Fruit fly (Drosophila melanogaster) whole organism, embryonic: ENCODE measurements around the gene CG17010.

ENCODE experiments used
- Bteb2 ChIP-seq: fragments of 200-800 bp; sonication (Bioruptor generic); optimal IDR thresholded peaks from 2 replicates; lab custom pipeline; 2016; ENCODE audit warnings: missing biosample characterization, missing genetic modification characterization
- CG10274 ChIP-seq: fragments of 200-800 bp; sonication (Bioruptor generic); optimal IDR thresholded peaks from 3 replicates; lab custom pipeline; 2017; ENCODE audit warnings: missing biosample characterization, mild to moderate bottlenecking, missing genetic modification characterization
- CG11456 ChIP-seq: fragments of 200-800 bp; sonication (Bioruptor generic); IDR thresholded peaks from 3 replicates; pipeline ENCODE4 v1.3.6; 2022; ENCODE audit warnings: missing biosample characterization, missing genetic modification characterization
- CG11723 ChIP-seq: fragments of 200-800 bp; sonication (Bioruptor generic); optimal IDR thresholded peaks from 2 replicates; lab custom pipeline; 2017; ENCODE audit warnings: missing biosample characterization, mild to moderate bottlenecking, missing genetic modification characterization
- CG12071 ChIP-seq: fragments of 200-800 bp; sonication (Bioruptor generic); optimal IDR thresholded peaks from 3 replicates; lab custom pipeline; 2018; ENCODE audit warnings: missing biosample characterization, mild to moderate bottlenecking, missing genetic modification characterization
- CG1603 ChIP-seq: fragments of 200-800 bp; sonication (Bioruptor generic); optimal IDR thresholded peaks from 2 replicates; lab custom pipeline; 2019; ENCODE audit warnings: missing biosample characterization, mild to moderate bottlenecking, missing genetic modification characterization, moderate library complexity
- CG16815 ChIP-seq: fragments of 200-800 bp; sonication (Bioruptor generic); optimal IDR thresholded peaks from 3 replicates; lab custom pipeline; 2017; ENCODE audit warnings: missing biosample characterization, mild to moderate bottlenecking, missing genetic modification characterization
- CG18262 ChIP-seq: fragments of 200-800 bp; optimal IDR thresholded peaks from 3 replicates; lab custom pipeline; 2019; ENCODE audit warnings: missing biosample characterization, mild to moderate bottlenecking, missing genetic modification characterization, moderate library complexity
- CG31365 ChIP-seq: fragments of 200-800 bp; sonication (Bioruptor generic); optimal IDR thresholded peaks from 2 replicates; lab custom pipeline; 2018; ENCODE audit warnings: missing biosample characterization, mild to moderate bottlenecking, missing genetic modification characterization
- CG32767 ChIP-seq: fragments of 200-800 bp; sonication (Bioruptor generic); IDR thresholded peaks from 2 replicates; pipeline ENCODE4 v1.3.6; 2022; ENCODE audit warnings: missing biosample characterization, missing genetic modification characterization
- CG33557 ChIP-seq: fragments of 200-800 bp; sonication (Bioruptor generic); optimal IDR thresholded peaks from 2 replicates; lab custom pipeline; 2019; ENCODE audit warnings: missing biosample characterization, mild to moderate bottlenecking, missing genetic modification characterization, moderate library complexity
- CG3407 ChIP-seq: fragments of 200-800 bp; sonication (Bioruptor generic); optimal IDR thresholded peaks from 2 replicates; lab custom pipeline; 2018; ENCODE audit warnings: missing biosample characterization, mild to moderate bottlenecking, missing genetic modification characterization
- CG3726 ChIP-seq: fragments of 200-800 bp; sonication (Bioruptor generic); IDR thresholded peaks from 3 replicates; pipeline ENCODE4, ENCODE4 v1.3.6; 2022; ENCODE audit warnings: missing biosample characterization, missing genetic modification characterization
- CG3838 ChIP-seq: fragments of 200-800 bp; sonication (Bioruptor generic); optimal IDR thresholded peaks from 3 replicates; lab custom pipeline; 2016; ENCODE audit warnings: missing biosample characterization, missing genetic modification characterization
- CG6654 ChIP-seq: fragments of 200-800 bp; sonication (Bioruptor generic); optimal IDR thresholded peaks from 2 replicates; lab custom pipeline; 2017; ENCODE audit warnings: missing biosample characterization, mild to moderate bottlenecking, missing genetic modification characterization
- CG6813 ChIP-seq: fragments of 200-800 bp; sonication (Bioruptor generic); optimal IDR thresholded peaks from 2 replicates; lab custom pipeline; 2017; ENCODE audit warnings: missing biosample characterization, missing genetic modification characterization, mild to moderate bottlenecking, moderate library complexity, missing genetic modification reagents
- CG8388 ChIP-seq: fragments of 200-800 bp; sonication (Bioruptor generic); optimal IDR thresholded peaks from 2 replicates; lab custom pipeline; 2019; ENCODE audit warnings: missing biosample characterization, mild to moderate bottlenecking, missing genetic modification characterization, moderate library complexity
- CG8924 ChIP-seq: fragments of 200-800 bp; optimal IDR thresholded peaks from 3 replicates; lab custom pipeline; 2019; ENCODE audit warnings: missing biosample characterization, mild to moderate bottlenecking, missing genetic modification characterization, moderate library complexity
- CG8944 ChIP-seq: fragments of 200-800 bp; sonication (Bioruptor generic); optimal IDR thresholded peaks from 3 replicates; lab custom pipeline; 2016; ENCODE audit warnings: missing biosample characterization, missing genetic modification characterization
- CG9609 ChIP-seq: fragments of 200-800 bp; sonication (Bioruptor generic); optimal IDR thresholded peaks from 3 replicates; lab custom pipeline; 2016; ENCODE audit warnings: missing biosample characterization, missing genetic modification characterization
- CG9876 ChIP-seq: fragments of 200-800 bp; sonication (Bioruptor generic); optimal IDR thresholded peaks from 2 replicates; lab custom pipeline; 2016; ENCODE audit warnings: missing biosample characterization, missing genetic modification characterization
- CrebB ChIP-seq: fragments of 200-800 bp; sonication (Bioruptor generic); optimal IDR thresholded peaks from 3 replicates; lab custom pipeline; 2018; ENCODE audit warnings: missing biosample characterization, mild to moderate bottlenecking, missing genetic modification characterization
- D ChIP-seq, 2 experiments: fragments of 200-800 bp in 1 of 2; fragments of >200 bp in 1 of 2; sonication (Bioruptor generic) in 1 of 2; optimal IDR thresholded peaks; 2 replicates in 1 of 2; 3 replicates in 1 of 2; lab custom pipeline; 2017; ENCODE audit warnings: mild to moderate bottlenecking in 1 of 2, missing biosample characterization in 1 of 2, missing genetic modification characterization in 1 of 2, missing genetic modification reagents in 1 of 2
- HLHmδ ChIP-seq: fragments of 200-800 bp; sonication (Bioruptor generic); optimal IDR thresholded peaks from 2 replicates; lab custom pipeline; 2018; ENCODE audit warnings: missing biosample characterization, mild to moderate bottlenecking, missing genetic modification characterization, moderate library complexity
- Mes4 ChIP-seq: fragments of 200-800 bp; sonication (Bioruptor generic); optimal IDR thresholded peaks from 2 replicates; lab custom pipeline; 2016; ENCODE audit warnings: missing biosample characterization, missing genetic modification characterization
- NFAT ChIP-seq: fragments of 200-800 bp; sonication (Bioruptor generic); IDR thresholded peaks from 2 replicates; pipeline ENCODE4 v1.3.6; 2022; ENCODE audit warnings: missing biosample characterization, missing genetic modification characterization
- Neu2 ChIP-seq: fragments of 200-800 bp; sonication (Bioruptor generic); optimal IDR thresholded peaks from 3 replicates; lab custom pipeline; 2016; ENCODE audit warnings: missing biosample characterization, missing genetic modification characterization, borderline replicate concordance
- Poxn ChIP-seq: fragments of 200-800 bp; sonication (Bioruptor generic); IDR thresholded peaks from 2 replicates; pipeline ENCODE4 v1.3.6; 2022; ENCODE audit warnings: missing biosample characterization, missing genetic modification characterization
- Rx ChIP-seq: fragments of 200-800 bp; sonication (Bioruptor generic); IDR thresholded peaks from 2 replicates; pipeline ENCODE4 v1.3.6; 2022; ENCODE audit warnings: missing biosample characterization, missing genetic modification characterization
- Sin3A ChIP-seq: fragments of >200 bp; optimal IDR thresholded peaks from 2 replicates; lab custom pipeline; 2018
- Sry-β ChIP-seq: fragments of 200-800 bp; sonication (Bioruptor generic); optimal IDR thresholded peaks from 2 replicates; lab custom pipeline; 2018; ENCODE audit warnings: missing biosample characterization, mild to moderate bottlenecking, missing genetic modification characterization, moderate library complexity
- Stat92E ChIP-seq, 3 experiments: fragments of >200 bp in 2 of 3; fragments of 200-800 bp in 1 of 3; sonication (Bioruptor generic) in 1 of 3; optimal IDR thresholded peaks; 2 replicates each; lab custom pipeline; 2017 to 2019; ENCODE audit warnings: missing biosample characterization in 3 of 3, missing genetic modification characterization in 3 of 3, mild to moderate bottlenecking in 1 of 3, moderate library complexity in 1 of 3
- Taf1 ChIP-seq: fragments of 200-800 bp; sonication (Bioruptor generic); IDR thresholded peaks from 2 replicates; pipeline ENCODE4 v1.3.6; 2022; ENCODE audit warnings: missing biosample characterization, missing genetic modification characterization
- bsh ChIP-seq, 2 experiments: fragments of 200-800 bp; sonication (Bioruptor generic); optimal IDR thresholded peaks; 2 replicates each; lab custom pipeline; 2017 to 2018; ENCODE audit warnings: mild to moderate bottlenecking in 2 of 2, missing biosample characterization in 2 of 2, missing genetic modification characterization in 2 of 2, moderate library complexity in 1 of 2
- crol ChIP-seq: fragments of 200-800 bp; sonication (Bioruptor generic); IDR thresholded peaks from 2 replicates; pipeline ENCODE4 v1.3.6; 2022; ENCODE audit warnings: missing biosample characterization, missing genetic modification characterization
- cwo ChIP-seq: fragments of 200-800 bp; sonication (Bioruptor generic); optimal IDR thresholded peaks from 3 replicates; lab custom pipeline; 2017; ENCODE audit warnings: missing biosample characterization, missing genetic modification characterization, mild to moderate bottlenecking, moderate library complexity, missing genetic modification reagents
- dan ChIP-seq: fragments of 200-800 bp; sonication (Bioruptor generic); IDR thresholded peaks from 2 replicates; pipeline ENCODE4 v1.3.6; 2022; ENCODE audit warnings: missing biosample characterization, missing genetic modification characterization
- disco-r ChIP-seq: fragments of 200-800 bp; sonication (Bioruptor generic); optimal IDR thresholded peaks from 2 replicates; lab custom pipeline; 2016; ENCODE audit warnings: missing biosample characterization, missing genetic modification characterization
- fd3F ChIP-seq: fragments of 200-800 bp; sonication (Bioruptor generic); optimal IDR thresholded peaks from 2 replicates; lab custom pipeline; 2018; ENCODE audit warnings: missing biosample characterization, mild to moderate bottlenecking, missing genetic modification characterization, moderate library complexity
- gcm ChIP-seq: fragments of 200-800 bp; sonication (Bioruptor generic); optimal IDR thresholded peaks from 2 replicates; lab custom pipeline; 2019; ENCODE audit warnings: missing biosample characterization, mild to moderate bottlenecking, missing genetic modification characterization, moderate library complexity
- hbn ChIP-seq: fragments of 200-800 bp; sonication (Bioruptor generic); IDR thresholded peaks from 2 replicates; pipeline ENCODE4 v1.3.6; 2022; ENCODE audit warnings: missing biosample characterization, missing genetic modification characterization; ENCODE audit not compliant: partially characterized antibody
- ind ChIP-seq: fragments of 200-800 bp; sonication (Bioruptor generic); optimal IDR thresholded peaks from 3 replicates; lab custom pipeline; 2016; ENCODE audit warnings: missing biosample characterization, missing genetic modification characterization
- jigr1 ChIP-seq: fragments of 200-800 bp; sonication (Bioruptor generic); IDR thresholded peaks from 3 replicates; pipeline ENCODE4 v1.3.6; 2022; ENCODE audit warnings: missing biosample characterization, missing genetic modification characterization
- lilli ChIP-seq: fragments of 200-800 bp; sonication (Bioruptor generic); optimal IDR thresholded peaks from 3 replicates; lab custom pipeline; 2016; ENCODE audit warnings: missing biosample characterization, missing genetic modification characterization
- mam ChIP-seq: fragments of 200-800 bp; sonication (Bioruptor generic); optimal IDR thresholded peaks from 3 replicates; lab custom pipeline; 2016; ENCODE audit warnings: missing biosample characterization, missing genetic modification characterization
- pnt ChIP-seq: fragments of 200-800 bp; sonication (Bioruptor generic); optimal IDR thresholded peaks from 3 replicates; lab custom pipeline; 2016; ENCODE audit warnings: missing biosample characterization, missing genetic modification characterization
- scrt ChIP-seq: fragments of 200-800 bp; sonication (Bioruptor generic); optimal IDR thresholded peaks from 2 replicates; lab custom pipeline; 2018; ENCODE audit warnings: missing biosample characterization, mild to moderate bottlenecking, missing genetic modification characterization, moderate library complexity
- sens ChIP-seq: fragments of 200-800 bp; sonication (Bioruptor generic); peaks from one replicate; lab custom pipeline; 2016; ENCODE audit warnings: missing biosample characterization, missing genetic modification characterization
- seq ChIP-seq: fragments of 200-800 bp; sonication (Bioruptor generic); IDR thresholded peaks from 2 replicates; pipeline ENCODE4 v1.3.6; 2022; ENCODE audit warnings: missing biosample characterization, missing genetic modification characterization
- slp2 ChIP-seq: fragments of 200-800 bp; sonication (Bioruptor generic); optimal IDR thresholded peaks from 2 replicates; lab custom pipeline; 2016; ENCODE audit warnings: missing biosample characterization, missing genetic modification characterization

Gene CG17010

DNA sequence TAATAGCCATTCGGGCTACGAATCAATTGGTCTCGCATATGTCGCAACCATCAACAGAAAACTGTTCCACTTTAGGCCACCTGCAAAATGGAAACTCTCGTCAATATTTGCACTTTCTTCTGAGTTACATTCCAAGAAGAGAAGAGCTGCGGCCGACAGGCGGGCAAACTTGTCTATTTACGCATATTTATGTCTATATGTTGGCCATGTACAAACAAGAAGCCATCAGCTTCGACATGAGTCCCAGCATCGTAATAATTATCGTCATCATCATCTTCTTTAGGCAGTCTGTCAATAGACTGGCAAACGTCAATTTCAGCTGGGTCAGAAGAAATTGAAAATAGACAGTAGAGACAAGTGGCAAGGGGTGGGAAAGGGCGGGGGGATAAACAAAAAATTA is 15.5 kb downstream of the CG17010 start (continued):
- TF ChIP-seq scrt = peak; percentile 35
- TF ChIP-seq CG32767 (GFP tag; lab: Robert Waterston, UW) = peak; percentile 53; the same call in 1 of the 2 replicates
- peak in 1 of 3 experiments; percentile 12 for TF ChIP-seq Stat92E (GFP tag; optimal IDR thresholded peaks at IDR 0.05; lab: Kevin White, UChicago)
- no peak for TF ChIP-seq CG11456 (GFP tag; lab: Robert Waterston, UW)
- TF ChIP-seq jigr1 (GFP tag; lab: Robert Waterston, UW) = no peak
- no peak for TF ChIP-seq lilli (GFP tag; lab: Kevin White, UChicago)
- TF ChIP-seq CG11723 (GFP tag; lab: Kevin White, UChicago) = peak; percentile 65
- peak; percentile 25 for TF ChIP-seq slp2
- TF ChIP-seq CG10274 (GFP tag; lab: Kevin White, UChicago) = peak; percentile 20
- TF ChIP-seq CG3726 (GFP tag; lab: Robert Waterston, UW) = peak; percentile 8; the same call in 1 of the 3 replicates
- TF ChIP-seq Poxn (GFP tag; lab: Robert Waterston, UW) = no peak
- TF ChIP-seq seq = peak; percentile 64; the same call in 1 of the 2 replicates
- TF ChIP-seq CG9609 = no peak
- no peak for TF ChIP-seq CG16815
- TF ChIP-seq Neu2 (GFP tag; lab: Kevin White, UChicago) = no peak
- peak; percentile 1 for TF ChIP-seq fd3F (GFP tag; lab: Kevin White, UChicago)
- peak; percentile 41; the same call in 1 of the 2 replicates for TF ChIP-seq Rx (GFP tag; lab: Robert Waterston, UW)
- peak; percentile 38 for TF ChIP-seq CG8924
- TF ChIP-seq CG3838 (GFP tag; lab: Kevin White, UChicago) = peak; percentile 11
- peak in 1 of 2 experiments; percentile 86 for TF ChIP-seq bsh (GFP tag; optimal IDR thresholded peaks at IDR 0.05; lab: Kevin White, UChicago)
- no peak for TF ChIP-seq cwo
- TF ChIP-seq Sin3A = no peak
- TF ChIP-seq CG31365 (tag; lab: Kevin White, UChicago) = peak; percentile 59
- TF ChIP-seq hbn (GFP tag; lab: Robert Waterston, UW) = no peak
- TF ChIP-seq disco-r (GFP tag; lab: Kevin White, UChicago) = peak; percentile 33
- TF ChIP-seq CG33557 (GFP tag; lab: Kevin White, UChicago) = peak; percentile 83
- peak; percentile 91 for TF ChIP-seq CG3407 (GFP tag; lab: Kevin White, UChicago)
- no peak for TF ChIP-seq crol (GFP tag; lab: Robert Waterston, UW)
- TF ChIP-seq pnt = peak; percentile 45
- TF ChIP-seq Taf1 (GFP tag; lab: Robert Waterston, UW) = no peak
- peak; percentile 34 for TF ChIP-seq Mes4 (GFP tag; lab: Kevin White, UChicago)
- peak; percentile 76 for TF ChIP-seq CG6813
- TF ChIP-seq HLHmδ (GFP tag; lab: Kevin White, UChicago) = peak; percentile 59
- peak; percentile 41 for TF ChIP-seq gcm (GFP tag; lab: Kevin White, UChicago)
- TF ChIP-seq CG9876 (GFP tag; lab: Kevin White, UChicago) = peak; percentile 41
- peak; percentile 96 for TF ChIP-seq sens (GFP tag; lab: Kevin White, UChicago)
- TF ChIP-seq Bteb2 (GFP tag; lab: Kevin White, UChicago) = no peak
- TF ChIP-seq CG6654 (GFP tag; lab: Kevin White, UChicago) = peak; percentile 42
- TF ChIP-seq CG12071 (GFP tag; lab: Kevin White, UChicago) = peak; percentile 78
- peak; percentile 78 for TF ChIP-seq CG1603 (tag; lab: Kevin White, UChicago)
- TF ChIP-seq mam = peak; percentile 8
- no peak for TF ChIP-seq D (optimal IDR thresholded peaks at IDR 0.05; lab: Kevin White, UChicago)
- TF ChIP-seq D (GFP tag; optimal IDR thresholded peaks at IDR 0.05; lab: Kevin White, UChicago) = peak; percentile 79
- no peak for TF ChIP-seq dan (GFP tag; lab: Robert Waterston, UW)
- TF ChIP-seq CG8944 (GFP tag; lab: Kevin White, UChicago) = peak; percentile 50
- peak; percentile 52 for TF ChIP-seq CG18262 (tag; lab: Kevin White, UChicago)
- TF ChIP-seq CG8388 (GFP tag; lab: Kevin White, UChicago) = peak; percentile 58
- peak; percentile 29; the same call in 1 of the 2 replicates for TF ChIP-seq NFAT
- peak; percentile 54 for TF ChIP-seq Sry-β (GFP tag; lab: Kevin White, UChicago)
- no peak for TF ChIP-seq ind
- peak; percentile 51 for TF ChIP-seq CrebB (tag; lab: Kevin White, UChicago)
